Fruit fly (Drosophila melanogaster): Measurements from ENCODE around the gene wake.

Gene wake

DNA sequence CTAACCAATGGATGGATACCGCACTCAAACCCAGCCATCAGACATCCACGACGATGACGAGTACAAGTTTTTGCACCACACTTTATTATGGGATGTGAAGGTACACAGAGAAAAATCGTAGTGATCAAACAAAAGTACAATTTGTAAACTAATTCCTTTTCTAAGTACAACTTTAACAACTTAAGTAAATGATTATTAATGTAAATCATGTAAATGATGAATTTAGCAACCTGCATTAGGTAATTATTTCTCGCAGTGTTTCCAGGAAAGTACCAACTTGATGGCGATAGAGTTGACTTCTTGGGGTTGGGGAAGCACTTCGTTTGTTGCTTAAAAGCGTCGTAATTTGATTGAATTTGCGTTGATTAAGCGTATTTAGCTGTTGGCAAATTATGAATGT lies 23.5 kb downstream of the wake start:
- peak; percentile 70 for TF ChIP-seq Hr3 (GFP tag; optimal IDR thresholded peaks at IDR 0.05)
- TF ChIP-seq CG6689 (GFP tag; IDR thresholded peaks at IDR 0.05) = peak; percentile 54; the same call in 1 of the 2 replicates
- TF ChIP-seq CG12659 (GFP tag; optimal IDR thresholded peaks at IDR 0.05) = peak; percentile 58
- TF ChIP-seq CG34376 (GFP tag; optimal IDR thresholded peaks at IDR 0.05) = no peak
- no peak for TF ChIP-seq sug (tag; optimal IDR thresholded peaks at IDR 0.05)
- no peak for TF ChIP-seq BEAF-32 (GFP tag; optimal IDR thresholded peaks at IDR 0.05)
- TF ChIP-seq klu (GFP tag; IDR thresholded peaks at IDR 0.05) = no peak
- TF ChIP-seq nerfin-2 (GFP tag; IDR thresholded peaks at IDR 0.05; ENCODE audit: partially characterized antibody) = no peak
- TF ChIP-seq kah (GFP tag; optimal IDR thresholded peaks at IDR 0.05) = no peak
- TF ChIP-seq chn (GFP tag; optimal IDR thresholded peaks at IDR 0.05) = peak; percentile 59
- TF ChIP-seq CG3995 (GFP tag; optimal IDR thresholded peaks at IDR 0.05) = no peak
- TF ChIP-seq CG16779 (GFP tag; IDR thresholded peaks at IDR 0.05) = no peak
- no peak for TF ChIP-seq Dip2 (GFP tag; IDR thresholded peaks at IDR 0.05)
- TF ChIP-seq CG8388 (GFP tag; optimal IDR thresholded peaks at IDR 0.05) = peak; percentile 63
- no peak for TF ChIP-seq Jarid2 (GFP tag; optimal IDR thresholded peaks at IDR 0.05)
- peak; percentile 79 for TF ChIP-seq Dip3 (GFP tag; optimal IDR thresholded peaks at IDR 0.05)
- TF ChIP-seq CG2875 (GFP tag; optimal IDR thresholded peaks at IDR 0.05) = peak; percentile 47
- TF ChIP-seq CG12769 (tag; optimal IDR thresholded peaks at IDR 0.05) = no peak
- TF ChIP-seq CG3838 (GFP tag; optimal IDR thresholded peaks at IDR 0.05) = peak; percentile 5
- TF ChIP-seq HmgZ (tag; optimal IDR thresholded peaks at IDR 0.05) = peak; percentile 42
- TF ChIP-seq CG15479 (GFP tag; optimal IDR thresholded peaks at IDR 0.05) = no peak
- TF ChIP-seq CG7987 (GFP tag; optimal IDR thresholded peaks at IDR 0.05) = no peak
- TF ChIP-seq h (optimal IDR thresholded peaks at IDR 0.05) = no peak
- peak; percentile 33 for TF ChIP-seq mam (GFP tag; optimal IDR thresholded peaks at IDR 0.05)
- peak; percentile 68 for TF ChIP-seq Chrac-16 (GFP tag; optimal IDR thresholded peaks at IDR 0.05)
- no peak for TF ChIP-seq jigr1 (GFP tag; IDR thresholded peaks at IDR 0.05)
- no peak for TF ChIP-seq z (GFP tag; IDR thresholded peaks at IDR 0.05)
- peak; percentile 66 for TF ChIP-seq NC2β (GFP tag; optimal IDR thresholded peaks at IDR 0.05)
- no peak for TF ChIP-seq Elba2 (GFP tag; optimal IDR thresholded peaks at IDR 0.05)
- peak; percentile 80 for TF ChIP-seq so (GFP tag; IDR thresholded peaks at IDR 0.05)
- TF ChIP-seq Spps (tag; optimal IDR thresholded peaks at IDR 0.05) = no peak
- TF ChIP-seq CG15601 (tag; optimal IDR thresholded peaks at IDR 0.05) = peak; percentile 21
- TF ChIP-seq pan (optimal IDR thresholded peaks at IDR 0.05) = no peak
- peak in 1 of 2 experiments; percentile 58 for TF ChIP-seq pan (GFP tag; optimal IDR thresholded peaks at IDR 0.05 in 1 of 2, IDR thresholded peaks at IDR 0.05 in 1 of 2)
- peak; percentile 76 for TF ChIP-seq Sox102F (GFP tag; optimal IDR thresholded peaks at IDR 0.05)
- TF ChIP-seq CG14014 (GFP tag; IDR thresholded peaks at IDR 0.05) = peak; percentile 84; the same call in 1 of the 2 replicates
- no peak for TF ChIP-seq mld (GFP tag; IDR thresholded peaks at IDR 0.05; ENCODE audit: partially characterized antibody)
- TF ChIP-seq CG14441 (GFP tag; IDR thresholded peaks at IDR 0.05) = peak; percentile 40; the same call in 1 of the 2 replicates
- TF ChIP-seq pnt (GFP tag; optimal IDR thresholded peaks at IDR 0.05) = peak; percentile 49
- TF ChIP-seq Deaf1 (tag; optimal IDR thresholded peaks at IDR 0.05) = peak; percentile 35
- no peak for TF ChIP-seq Sin3A (optimal IDR thresholded peaks at IDR 0.05)
- no peak for TF ChIP-seq CG1832 (GFP tag; optimal IDR thresholded peaks at IDR 0.05)
- no peak for TF ChIP-seq ato (GFP tag; IDR thresholded peaks at IDR 0.05; ENCODE audit: partially characterized antibody)
- TF ChIP-seq CG7839 (tag; optimal IDR thresholded peaks at IDR 0.05) = peak; percentile 72
- no peak for TF ChIP-seq zen2 (GFP tag; IDR thresholded peaks at IDR 0.05; ENCODE audit: partially characterized antibody)
- peak; percentile 29; the same call in 1 of the 2 replicates for TF ChIP-seq sim (GFP tag; IDR thresholded peaks at IDR 0.05)
- 0 out of 2 replicates have a peak, but pooled peaks have one; percentile 39 for TF ChIP-seq Lim3 (GFP tag; IDR thresholded peaks at IDR 0.05)
- TF ChIP-seq Abd-B (GFP tag; optimal IDR thresholded peaks at IDR 0.05) = peak; percentile 44
- TF ChIP-seq CG5245 (GFP tag; optimal IDR thresholded peaks at IDR 0.05) = peak; percentile 26
- no peak for TF ChIP-seq CG3726 (GFP tag; IDR thresholded peaks at IDR 0.05)
- no peak for TF ChIP-seq inv (GFP tag; IDR thresholded peaks at IDR 0.05; ENCODE audit: partially characterized antibody)
- TF ChIP-seq CG9215 (GFP tag; IDR thresholded peaks at IDR 0.05) = no peak
